Worm (Caenorhabditis elegans): ENCODE data around the gene swd-2.2.
A peak's percentile ranks its signal among the peaks of the same experiment; 100 is the strongest.

swd-2.2 gene

DNA sequence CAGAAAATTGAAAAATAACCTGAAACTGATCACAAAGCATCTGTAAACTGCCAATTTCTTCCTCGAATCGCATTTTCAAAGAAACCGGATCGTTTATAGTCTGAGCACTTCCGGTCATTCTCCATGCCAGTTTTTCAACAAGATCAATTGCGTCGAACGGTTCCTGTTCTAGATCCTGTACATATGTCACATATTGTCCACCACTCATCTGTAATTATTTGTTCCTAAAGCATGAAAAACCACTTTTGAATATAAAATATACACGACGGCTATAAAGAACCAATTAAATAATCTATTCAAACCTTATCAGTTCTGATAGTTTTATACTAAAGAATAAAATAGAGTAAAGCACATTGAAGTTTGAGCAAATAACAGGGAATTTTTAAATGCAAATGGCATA, 8.1 kb downstream of the swd-2.2 start, which contains the start of gene sec-10:
Gene sec-10 (minus strand): TSS at position 208 of the 400 bp plus-strand sequence.
- no peak for TF ChIP-seq ceh-19 (GFP tag; optimal IDR thresholded peaks at IDR 0.05)
- no peak for TF ChIP-seq syd-9 (tag; optimal IDR thresholded peaks at IDR 0.05)
- TF ChIP-seq ceh-18 (tag; optimal IDR thresholded peaks at IDR 0.05): no peak
- TF ChIP-seq ref-2 (tag; optimal IDR thresholded peaks at IDR 0.05): no peak
- TF ChIP-seq madf-2 (tag; optimal IDR thresholded peaks at IDR 0.05): no peak
- TF ChIP-seq tbx-2 (tag; optimal IDR thresholded peaks at IDR 0.05): no peak
- no peak for TF ChIP-seq K09A11.1 (tag; optimal IDR thresholded peaks at IDR 0.05; ENCODE audit: insufficient read depth)
- TF ChIP-seq C08G9.2 (tag; optimal IDR thresholded peaks at IDR 0.05): no peak
- no peak for TF ChIP-seq tbx-7 (tag; optimal IDR thresholded peaks at IDR 0.05)
- no peak for TF ChIP-seq ahr-1 (tag; optimal IDR thresholded peaks at IDR 0.05)
- no peak for TF ChIP-seq mec-3 (tag; optimal IDR thresholded peaks at IDR 0.05; ENCODE audit: borderline replicate concordance)
- no peak for TF ChIP-seq pros-1 (tag; optimal IDR thresholded peaks at IDR 0.05)

DNA sequence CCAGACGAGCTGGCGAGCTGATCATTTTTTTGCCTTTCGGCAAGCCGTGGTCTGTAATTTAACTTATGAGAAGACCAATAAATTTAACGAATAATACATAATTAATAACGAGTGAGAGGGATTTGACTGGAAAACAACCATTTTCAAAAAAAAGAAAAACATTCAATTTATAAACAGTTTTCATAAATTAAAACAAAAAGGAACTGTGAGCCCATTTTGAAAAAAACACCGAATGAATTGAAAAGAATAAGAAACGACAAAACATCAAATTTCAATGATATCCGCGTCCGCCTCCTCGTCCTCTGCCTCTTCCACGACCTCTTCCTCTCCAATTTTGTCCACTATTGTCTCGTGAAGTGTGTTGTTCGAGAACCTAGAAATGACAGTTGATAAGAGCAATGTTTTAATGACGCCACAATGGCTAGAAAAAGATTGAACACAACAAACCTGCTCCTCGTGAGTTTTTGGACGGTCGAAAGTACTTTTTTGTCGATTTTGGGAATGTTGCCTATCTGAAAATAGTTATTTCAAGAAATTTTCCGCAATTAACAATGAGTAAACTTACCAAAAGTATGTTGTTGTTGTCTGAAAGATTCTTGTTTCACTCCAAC, 9.7 kb downstream of the swd-2.2 start, which contains the start of gene tag-321:
Gene tag-321 (minus strand): TSS at position 51 of the 611 bp plus-strand sequence.
- no peak for TF ChIP-seq ceh-18 (tag; optimal IDR thresholded peaks at IDR 0.05)

DNA sequence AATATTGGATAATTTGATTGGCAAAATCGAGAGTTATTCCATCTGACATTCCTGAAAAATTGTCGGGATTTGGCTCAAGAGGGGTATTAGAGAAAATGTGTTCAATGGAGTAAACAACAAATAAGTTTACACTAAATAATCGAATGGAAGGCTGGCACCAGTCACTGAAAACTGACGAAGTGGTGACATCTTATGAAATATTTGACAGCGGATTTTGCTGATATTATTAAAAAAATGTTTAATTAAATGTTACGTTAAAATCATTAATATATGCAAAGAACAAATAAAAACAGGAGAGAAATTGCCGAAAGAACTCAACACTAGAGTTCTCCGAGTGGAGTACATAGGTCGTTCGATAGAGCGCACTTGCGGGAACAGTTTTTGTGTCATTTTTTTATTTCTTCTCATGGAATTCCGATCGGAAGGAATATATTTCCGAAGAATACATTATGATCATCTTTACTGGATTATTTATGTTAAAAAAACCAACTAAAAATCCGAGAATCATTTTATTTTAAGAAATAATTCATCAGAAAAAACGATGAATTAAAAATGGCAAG, 11.4 kb downstream of the swd-2.2 start, which contains the start of gene tag-322:
Gene tag-322 (minus strand): TSS at position 51 of the 560 bp plus-strand sequence.
- TF ChIP-seq ztf-16 (tag; optimal IDR thresholded peaks at IDR 0.05) (no peak), F13H6.1 (tag; optimal IDR thresholded peaks at IDR 0.05) (no peak), sox-4 (tag; optimal IDR thresholded peaks at IDR 0.05) (no peak), hlh-30 (tag; optimal IDR thresholded peaks at IDR 0.05; ENCODE audit: insufficient read depth) (no peak), zip-5 (tag; optimal IDR thresholded peaks at IDR 0.05) (no peak), nfya-1 (tag; optimal IDR thresholded peaks at IDR 0.05) (peak; percentile 31), pqm-1 (tag; optimal IDR thresholded peaks at IDR 0.05) (no peak), unc-55 (GFP tag; optimal IDR thresholded peaks at IDR 0.05) (peak; percentile 1), dve-1 (tag; optimal IDR thresholded peaks at IDR 0.05) (no peak), nhr-232 (tag; optimal IDR thresholded peaks at IDR 0.05) (no peak), che-1 (tag; optimal IDR thresholded peaks at IDR 0.05) (no peak)

DNA sequence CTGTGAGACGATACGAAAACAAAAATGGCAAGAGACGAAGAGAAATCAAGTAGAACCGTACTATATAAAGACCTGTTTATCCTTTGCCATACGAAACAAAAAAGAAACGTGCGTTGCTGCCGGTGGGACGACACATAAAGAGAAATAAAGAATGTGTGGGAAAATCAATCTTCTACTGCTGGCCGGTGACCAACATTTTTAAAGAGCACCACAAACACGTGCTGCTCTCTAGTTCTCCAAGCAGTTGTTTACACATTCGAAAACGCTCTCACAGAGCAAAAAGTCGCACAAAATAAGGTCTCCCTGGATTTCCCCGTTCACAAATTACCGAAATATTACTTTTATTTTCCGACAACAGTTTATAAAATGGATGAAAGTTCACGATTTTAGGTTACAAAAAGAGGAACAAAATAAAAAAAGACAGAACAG, 15.3 kb downstream of the swd-2.2 start, which contains the start of gene imp-3:
Gene imp-3 (minus strand): TSS at position 93 of the 429 bp plus-strand sequence.
- TF ChIP-seq ceh-6 (GFP tag; optimal IDR thresholded peaks at IDR 0.05) (no peak), ceh-31 (tag; optimal IDR thresholded peaks at IDR 0.05) (no peak), fkh-10 (GFP tag; optimal IDR thresholded peaks at IDR 0.05) (no peak), sdc-2 (tag; optimal IDR thresholded peaks at IDR 0.05) (no peak), ztf-16 (tag; optimal IDR thresholded peaks at IDR 0.05) (no peak), elt-4 (tag; optimal IDR thresholded peaks at IDR 0.05) (no peak), dve-1 (tag; optimal IDR thresholded peaks at IDR 0.05) (no peak), C38D4.7 (GFP tag; optimal IDR thresholded peaks at IDR 0.05) (no peak), pat-9 (tag; optimal IDR thresholded peaks at IDR 0.05) (no peak), hlh-30 (tag; optimal IDR thresholded peaks at IDR 0.05; ENCODE audit: insufficient read depth) (peak; percentile 12), dmd-4 (tag; optimal IDR thresholded peaks at IDR 0.05; ENCODE audit: borderline replicate concordance) (no peak), zip-5 (tag; optimal IDR thresholded peaks at IDR 0.05) (no peak), ceh-24 (tag; optimal IDR thresholded peaks at IDR 0.05) (no peak), elt-2 (tag; optimal IDR thresholded peaks at IDR 0.05) (no peak), ceh-34 (tag; optimal IDR thresholded peaks at IDR 0.05) (peak; percentile 1), T23F11.4 (GFP tag; optimal IDR thresholded peaks at IDR 0.05) (no peak), hlh-8 (tag; optimal IDR thresholded peaks at IDR 0.05) (no peak), unc-42 (tag; optimal IDR thresholded peaks at IDR 0.05) (no peak), ceh-14 (tag; optimal IDR thresholded peaks at IDR 0.05) (no peak), pros-1 (tag; optimal IDR thresholded peaks at IDR 0.05) (no peak), K02D7.2 (tag; optimal IDR thresholded peaks at IDR 0.05) (no peak), lin-11 (tag; optimal IDR thresholded peaks at IDR 0.05) (peak; percentile 5), unc-3 (GFP tag; conservative IDR thresholded peaks at IDR 0.05) (no peak), unc-3 (tag; optimal IDR thresholded peaks at IDR 0.05) (no peak), sox-2 (GFP tag; IDR thresholded peaks at IDR 0.05) (no peak), ama-1 (optimal IDR thresholded peaks at IDR 0.05) (peak; percentile 54), Y22D7AL.16 (tag; optimal IDR thresholded peaks at IDR 0.05) (no peak), ttx-3 (tag; optimal IDR thresholded peaks at IDR 0.05) (no peak)
